Fruit fly (Drosophila melanogaster): ENCODE data around the gene bru2.

- TF ChIP-seq usp (GFP tag; optimal IDR thresholded peaks at IDR 0.05) (no peak), h (GFP tag; optimal IDR thresholded peaks at IDR 0.05) (no peak), Hr78 (GFP tag; optimal IDR thresholded peaks at IDR 0.05) (no peak), brk (GFP tag; optimal IDR thresholded peaks at IDR 0.05) (no peak), CG9705 (GFP tag; optimal IDR thresholded peaks at IDR 0.05) (no peak), pan (optimal IDR thresholded peaks at IDR 0.05) (no peak), Sp1 (GFP tag; optimal IDR thresholded peaks at IDR 0.05) (no peak)
These were observed 2.3 kb downstream of the bru2 start for dm6 chr2L:12346163-12346892.

Measured in whole organism, wandering third instar larva.